Worm (Caenorhabditis elegans) whole organism, L4/young adult: Measurements from ENCODE around the gene slc-17.9.

Source experiments
- W03F9.2 ChIP-seq: fragments of 150-350 bp; optimal IDR thresholded peaks from 2 replicates; lab custom pipeline; 2014; ENCODE audit warnings: missing biosample characterization, missing genetic modification characterization
- him-1 ChIP-seq: sonication (generic microtip); optimal IDR thresholded peaks from 2 replicates; lab custom pipeline; 2016; ENCODE audit warnings: missing genotype, missing genetic modification reagents, missing genetic modification characterization, missing compliant biosample characterization

ce11 chrX:9796063-9796462 lies 31.3 kb upstream of the slc-17.9 start:
- TF ChIP-seq W03F9.2 (tag; lab: Kevin White, UChicago), result no peak
- no peak for TF ChIP-seq him-1
